Worm (Caenorhabditis elegans): ENCODE data around the gene twk-13.

DNA sequence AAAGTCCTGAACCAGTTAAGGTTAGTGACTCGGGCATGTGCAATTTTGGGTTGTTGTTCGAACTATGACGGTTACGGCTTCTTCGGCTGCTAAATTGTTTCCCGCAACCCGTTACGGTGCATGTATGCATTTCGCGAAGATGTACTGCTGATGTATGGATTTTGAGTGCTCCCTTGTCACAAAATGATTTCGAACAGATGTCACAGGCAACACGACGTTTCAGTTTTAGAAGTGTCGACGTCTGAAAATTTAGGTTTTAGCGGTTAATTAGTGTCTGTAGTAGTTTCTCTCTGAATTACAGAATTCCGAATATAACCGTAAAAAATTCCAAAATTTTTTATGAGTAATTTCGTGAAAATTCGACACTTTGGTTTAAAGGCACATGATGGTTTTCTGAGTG, 62.1 kb downstream of the twk-13 start:
- no peak for TF ChIP-seq attf-5 (GFP tag; optimal IDR thresholded peaks at IDR 0.05)
- TF ChIP-seq ztf-18 (tag; optimal IDR thresholded peaks at IDR 0.05), result no peak
- TF ChIP-seq tbx-9 (tag; optimal IDR thresholded peaks at IDR 0.05; ENCODE audit: borderline replicate concordance), result no peak
- no peak for TF ChIP-seq hlh-12 (tag; optimal IDR thresholded peaks at IDR 0.05)
- no peak for TF ChIP-seq nhr-120 (GFP tag; IDR thresholded peaks at IDR 0.05)
- no peak for TF ChIP-seq repo-1 (tag; optimal IDR thresholded peaks at IDR 0.05)
- no peak for TF ChIP-seq nfyb-1 (GFP tag; IDR thresholded peaks at IDR 0.05)
- TF ChIP-seq dpl-1 (GFP tag; optimal IDR thresholded peaks at IDR 0.05), result no peak
- no peak for TF ChIP-seq ztf-22 (GFP tag; optimal IDR thresholded peaks at IDR 0.05)
- no peak for TF ChIP-seq nfya-1 (tag; optimal IDR thresholded peaks at IDR 0.05; ENCODE audit: borderline replicate concordance, insufficient read depth)
- TF ChIP-seq ccch-3 (GFP tag; optimal IDR thresholded peaks at IDR 0.05), result no peak
- no peak for TF ChIP-seq gei-17 (GFP tag; optimal IDR thresholded peaks at IDR 0.05)
- no peak for TF ChIP-seq snpc-4 (GFP tag; optimal IDR thresholded peaks at IDR 0.05)
- no peak for TF ChIP-seq snpc-4 (tag; optimal IDR thresholded peaks at IDR 0.05)
- TF ChIP-seq ets-4 (GFP tag; optimal IDR thresholded peaks at IDR 0.05), result no peak
